Worm (Caenorhabditis elegans) whole organism, midembryonic: ENCODE data around the gene tam-1.

Experiments
- T22C8.4 ChIP-seq: fragments of 200-800 bp; sonication (Bioruptor generic); IDR thresholded peaks from 2 replicates; pipeline ENCODE4 v1.3.6; 2022; ENCODE audit warnings: missing genetic modification characterization, missing compliant biosample characterization
- cog-1 ChIP-seq: sonication (generic microtip); optimal IDR thresholded peaks from 2 replicates; lab custom pipeline; 2016; ENCODE audit warnings: missing genetic modification characterization, missing compliant biosample characterization
- klf-2 ChIP-seq: fragments of 200-800 bp; sonication (Bioruptor generic); conservative IDR thresholded peaks from 2 replicates; pipeline ENCODE4 v1.3.6; 2022; ENCODE audit warnings: missing genetic modification reagents, missing genetic modification characterization, missing compliant biosample characterization
- med-1 ChIP-seq: sonication (generic microtip); optimal IDR thresholded peaks from 2 replicates; lab custom pipeline; 2017; ENCODE audit warnings: missing genetic modification characterization, mild to moderate bottlenecking, missing compliant biosample characterization, antibody characterized with exemption, missing genetic modification reagents; ENCODE audit not compliant: insufficient read depth

DNA sequence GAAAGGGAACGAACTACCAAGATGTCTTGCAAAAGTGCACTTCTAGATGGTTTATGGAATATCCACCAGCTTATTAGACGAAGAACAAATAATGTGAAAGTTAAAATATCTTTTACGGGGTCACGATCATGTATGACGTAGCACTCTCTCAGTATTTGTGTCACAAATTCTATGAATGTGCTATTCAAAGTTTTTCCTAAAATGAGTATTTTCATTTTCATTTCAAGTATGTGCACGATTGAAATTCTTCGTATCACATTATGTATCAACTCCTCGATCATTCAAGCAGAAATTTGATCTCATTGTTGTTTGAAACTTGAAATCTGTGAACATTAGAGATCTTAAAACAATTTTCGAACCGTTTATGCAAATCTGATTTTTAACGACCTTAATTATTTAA, 14.6 kb upstream of the tam-1 start:
- no peak for TF ChIP-seq cog-1 (tag; lab: Kevin White, UChicago)
- no peak for TF ChIP-seq T22C8.4
- no peak for TF ChIP-seq med-1 (GFP tag; lab: Kevin White, UChicago)
- TF ChIP-seq klf-2 (GFP tag; lab: Robert Waterston, UW) = no peak
